Fruit fly (Drosophila melanogaster): ENCODE measurements around the gene Gbeta76C.

- TF ChIP-seq CG1620 (GFP tag; optimal IDR thresholded peaks at IDR 0.05) (no peak), Clk (GFP tag; optimal IDR thresholded peaks at IDR 0.05) (no peak), pad (GFP tag; optimal IDR thresholded peaks at IDR 0.05) (no peak), kay (GFP tag; ENCODE audit: borderline replicate concordance) (no peak)
These were observed 23.7 kb upstream of the Gbeta76C start, which contains the start of gene tey for dm6 chr3L:19663605-19664230.

All from whole organism, adult.